Fruit fly (Drosophila melanogaster) whole organism, embryonic: ENCODE results near the gene CG14221.

Experiments
- Ada2b ChIP-seq: fragments of 200-800 bp; sonication (Bioruptor generic); IDR thresholded peaks from 2 replicates; pipeline ENCODE4 v1.3.6; 2022; ENCODE audit warnings: missing biosample characterization, missing genetic modification characterization
- Adf1 ChIP-seq: fragments of 200-800 bp; sonication (Bioruptor generic); IDR thresholded peaks from 2 replicates; pipeline ENCODE4 v1.3.6; 2022; ENCODE audit warnings: missing biosample characterization, missing genetic modification characterization
- Bgb ChIP-seq: fragments of 200-800 bp; sonication (Bioruptor generic); IDR thresholded peaks from 2 replicates; pipeline ENCODE4 v1.3.6; 2022; ENCODE audit warnings: missing biosample characterization, missing genetic modification characterization; ENCODE audit not compliant: partially characterized antibody
- Blimp-1 ChIP-seq: fragments of 200-800 bp; sonication (Bioruptor generic); optimal IDR thresholded peaks from 3 replicates; lab custom pipeline; 2018; ENCODE audit warnings: missing biosample characterization, missing genetic modification characterization, mild to moderate bottlenecking, moderate library complexity, missing genetic modification reagents
- BtbVII ChIP-seq: fragments of 200-800 bp; sonication (Bioruptor generic); optimal IDR thresholded peaks from 3 replicates; lab custom pipeline; 2017; ENCODE audit warnings: missing biosample characterization, mild to moderate bottlenecking, missing genetic modification characterization
- CG10321 ChIP-seq: fragments of 200-800 bp; sonication (Bioruptor generic); IDR thresholded peaks from 2 replicates; pipeline ENCODE4 v1.3.6; 2022; ENCODE audit warnings: missing biosample characterization, missing genetic modification characterization
- CG10431 ChIP-seq: fragments of 200-800 bp; sonication (Bioruptor generic); optimal IDR thresholded peaks from 3 replicates; lab custom pipeline; 2018; ENCODE audit warnings: missing biosample characterization, mild to moderate bottlenecking, missing genetic modification characterization
- CG11504 ChIP-seq: fragments of 200-800 bp; sonication (Bioruptor generic); optimal IDR thresholded peaks from 3 replicates; lab custom pipeline; 2019; ENCODE audit warnings: missing biosample characterization, mild to moderate bottlenecking, missing genetic modification characterization, moderate library complexity
- CG11723 ChIP-seq: fragments of 200-800 bp; sonication (Bioruptor generic); optimal IDR thresholded peaks from 2 replicates; lab custom pipeline; 2017; ENCODE audit warnings: missing biosample characterization, mild to moderate bottlenecking, missing genetic modification characterization
- CG12744 ChIP-seq: fragments of 200-800 bp; sonication (Bioruptor generic); optimal IDR thresholded peaks from 2 replicates; lab custom pipeline; 2016; ENCODE audit warnings: missing biosample characterization, missing genetic modification characterization
- CG13296 ChIP-seq: fragments of 200-800 bp; sonication (Bioruptor generic); optimal IDR thresholded peaks from 3 replicates; lab custom pipeline; 2018; ENCODE audit warnings: missing biosample characterization, mild to moderate bottlenecking, missing genetic modification characterization
- CG13894 ChIP-seq: fragments of 200-800 bp; sonication (Bioruptor generic); optimal IDR thresholded peaks from 3 replicates; lab custom pipeline; 2018; ENCODE audit warnings: missing biosample characterization, mild to moderate bottlenecking, missing genetic modification characterization, moderate library complexity
- CG14441 ChIP-seq: fragments of 200-800 bp; sonication (Bioruptor generic); IDR thresholded peaks from 2 replicates; pipeline ENCODE4 v1.3.6; 2022; ENCODE audit warnings: missing biosample characterization, missing genetic modification characterization
- CG14667 ChIP-seq: fragments of 200-800 bp; sonication (Bioruptor generic); IDR thresholded peaks from 2 replicates; pipeline ENCODE4 v1.3.6; 2022; ENCODE audit warnings: missing biosample characterization, missing genetic modification characterization
- CG33557 ChIP-seq: fragments of 200-800 bp; sonication (Bioruptor generic); optimal IDR thresholded peaks from 2 replicates; lab custom pipeline; 2019; ENCODE audit warnings: missing biosample characterization, mild to moderate bottlenecking, missing genetic modification characterization, moderate library complexity
- CG34422 ChIP-seq: fragments of 200-800 bp; sonication (Bioruptor generic); IDR thresholded peaks from 3 replicates; pipeline ENCODE4 v1.3.6; 2022; ENCODE audit warnings: missing biosample characterization, missing genetic modification characterization
- CG43689 ChIP-seq: fragments of 200-800 bp; sonication (Bioruptor generic); IDR thresholded peaks from 2 replicates; pipeline ENCODE4 v1.3.6; 2022; ENCODE audit warnings: missing biosample characterization, missing genetic modification characterization
- CG4854 ChIP-seq: fragments of 200-800 bp; sonication (Bioruptor generic); optimal IDR thresholded peaks from 2 replicates; lab custom pipeline; 2016; ENCODE audit warnings: missing biosample characterization, missing genetic modification characterization, inconsistent platforms
- CG6272 ChIP-seq: fragments of 200-800 bp; sonication (Bioruptor generic); IDR thresholded peaks from 2 replicates; pipeline ENCODE4 v1.3.6; 2022; ENCODE audit warnings: missing biosample characterization, missing genetic modification characterization
- CG6854 ChIP-seq: fragments of 200-800 bp; sonication (Bioruptor generic); optimal IDR thresholded peaks from 3 replicates; lab custom pipeline; 2017; ENCODE audit warnings: missing biosample characterization, mild to moderate bottlenecking, missing genetic modification characterization
- CG7987 ChIP-seq: fragments of 200-800 bp; sonication (Bioruptor generic); optimal IDR thresholded peaks from 2 replicates; lab custom pipeline; 2018; ENCODE audit warnings: missing biosample characterization, mild to moderate bottlenecking, missing genetic modification characterization, moderate library complexity
- CG8359 ChIP-seq: fragments of 200-800 bp; sonication (Bioruptor generic); optimal IDR thresholded peaks from 2 replicates; lab custom pipeline; 2017; ENCODE audit warnings: missing biosample characterization, mild to moderate bottlenecking, missing genetic modification characterization, borderline replicate concordance
- CrebB ChIP-seq: fragments of 200-800 bp; sonication (Bioruptor generic); optimal IDR thresholded peaks from 3 replicates; lab custom pipeline; 2018; ENCODE audit warnings: missing biosample characterization, mild to moderate bottlenecking, missing genetic modification characterization
- D ChIP-seq, 2 experiments: fragments of 200-800 bp in 1 of 2; fragments of >200 bp in 1 of 2; sonication (Bioruptor generic) in 1 of 2; optimal IDR thresholded peaks; 2 replicates in 1 of 2; 3 replicates in 1 of 2; lab custom pipeline; 2017; ENCODE audit warnings: mild to moderate bottlenecking in 1 of 2, missing biosample characterization in 1 of 2, missing genetic modification characterization in 1 of 2, missing genetic modification reagents in 1 of 2
- Dfd ChIP-seq, 2 experiments: fragments of >200 bp; optimal IDR thresholded peaks; 2 replicates each; lab custom pipeline; 2017; ENCODE audit warnings: missing biosample characterization in 2 of 2, missing genetic modification characterization in 2 of 2
- Dip3 ChIP-seq: fragments of 200-800 bp; sonication (Bioruptor generic); optimal IDR thresholded peaks from 3 replicates; lab custom pipeline; 2016; ENCODE audit warnings: missing biosample characterization, missing genetic modification characterization
- ERR ChIP-seq: fragments of 200-800 bp; sonication (Bioruptor generic); optimal IDR thresholded peaks from 2 replicates; lab custom pipeline; 2016; ENCODE audit warnings: missing biosample characterization, missing genetic modification characterization
- HLH4C ChIP-seq: fragments of 200-800 bp; sonication (Bioruptor generic); IDR thresholded peaks from 3 replicates; pipeline ENCODE4 v1.3.6; 2022; ENCODE audit warnings: missing biosample characterization, missing genetic modification characterization; ENCODE audit not compliant: partially characterized antibody
- Hmx ChIP-seq: fragments of 200-800 bp; sonication (Bioruptor generic); optimal IDR thresholded peaks from 2 replicates; lab custom pipeline; 2016; ENCODE audit warnings: missing biosample characterization, missing genetic modification characterization
- Hr39 ChIP-seq: fragments of >200 bp; optimal IDR thresholded peaks from 2 replicates; lab custom pipeline; 2017
- MESR4 ChIP-seq: fragments of 200-800 bp; sonication (Bioruptor generic); optimal IDR thresholded peaks from 2 replicates; lab custom pipeline; 2018; ENCODE audit warnings: missing biosample characterization, mild to moderate bottlenecking, missing genetic modification characterization, moderate library complexity
- Med ChIP-seq: fragments of 200-800 bp; sonication (Bioruptor generic); peaks from one replicate; lab custom pipeline; 2016; ENCODE audit warnings: missing biosample characterization, missing genetic modification characterization, mild to moderate bottlenecking, inconsistent platforms, moderate library complexity
- NC2α ChIP-seq: fragments of 200-800 bp; sonication (Bioruptor generic); optimal IDR thresholded peaks from 2 replicates; lab custom pipeline; 2016; ENCODE audit warnings: missing biosample characterization, missing genetic modification characterization
- PHDP ChIP-seq: fragments of 200-800 bp; sonication (Bioruptor generic); optimal IDR thresholded peaks from 3 replicates; lab custom pipeline; 2018; ENCODE audit warnings: missing biosample characterization, mild to moderate bottlenecking, missing genetic modification characterization, moderate library complexity
- Trl ChIP-seq, 3 experiments: fragments of >200 bp in 2 of 3; fragments of 200-800 bp in 1 of 3; sonication (Bioruptor generic) in 1 of 3; optimal IDR thresholded peaks; 2 replicates in 1 of 3; 3 replicates in 2 of 3; lab custom pipeline; 2016 to 2017; ENCODE audit warnings: missing biosample characterization in 1 of 3, missing genetic modification characterization in 1 of 3
- Usf ChIP-seq: fragments of 200-800 bp; sonication (Bioruptor generic); optimal IDR thresholded peaks from 2 replicates; lab custom pipeline; 2017; ENCODE audit warnings: missing genotype, missing biosample characterization, missing genetic modification characterization
- amos ChIP-seq: fragments of 200-800 bp; sonication (Bioruptor generic); IDR thresholded peaks from 2 replicates; pipeline ENCODE4 v1.3.6; 2022; ENCODE audit warnings: missing biosample characterization, missing genetic modification characterization; ENCODE audit not compliant: partially characterized antibody
- dm ChIP-seq: fragments of 200-800 bp; sonication (Bioruptor generic); optimal IDR thresholded peaks from 3 replicates; lab custom pipeline; 2016; ENCODE audit warnings: missing biosample characterization, missing genetic modification characterization
- en ChIP-seq: fragments of 200-800 bp; sonication (Bioruptor generic); optimal IDR thresholded peaks from 2 replicates; lab custom pipeline; 2016; ENCODE audit warnings: missing biosample characterization, missing genetic modification characterization
- gce ChIP-seq: fragments of 200-800 bp; sonication (Bioruptor generic); IDR thresholded peaks from 3 replicates; pipeline ENCODE4 v1.3.6; 2022; ENCODE audit warnings: missing biosample characterization, missing genetic modification characterization
- kni ChIP-seq: fragments of 200-800 bp; sonication (Bioruptor generic); optimal IDR thresholded peaks from 3 replicates; lab custom pipeline; 2017; ENCODE audit warnings: mild to moderate bottlenecking, missing biosample characterization, missing genetic modification reagents, missing genetic modification characterization
- lmd ChIP-seq: fragments of 200-800 bp; sonication (Bioruptor generic); IDR thresholded peaks from 2 replicates; pipeline ENCODE4 v1.3.6; 2022; ENCODE audit warnings: missing biosample characterization, missing genetic modification characterization
- nau ChIP-seq: fragments of 200-800 bp; sonication (Bioruptor generic); optimal IDR thresholded peaks from 3 replicates; lab custom pipeline; 2017; ENCODE audit warnings: missing biosample characterization, mild to moderate bottlenecking, missing genetic modification characterization, missing genetic modification reagents
- otp ChIP-seq: fragments of 200-800 bp; sonication (Bioruptor generic); IDR thresholded peaks from 3 replicates; pipeline ENCODE4, ENCODE4 v1.3.6; 2022; ENCODE audit warnings: missing biosample characterization, missing genetic modification characterization
- p53 ChIP-seq: fragments of 200-800 bp; sonication (Bioruptor generic); optimal IDR thresholded peaks from 2 replicates; lab custom pipeline; 2016; ENCODE audit warnings: missing biosample characterization, missing genetic modification characterization
- pb ChIP-seq: fragments of 200-800 bp; sonication (Bioruptor generic); optimal IDR thresholded peaks from 3 replicates; lab custom pipeline; 2016; ENCODE audit warnings: missing biosample characterization, missing genetic modification characterization
- phol ChIP-seq: fragments of 200-800 bp; sonication (Bioruptor generic); optimal IDR thresholded peaks from 3 replicates; lab custom pipeline; 2018; ENCODE audit warnings: missing biosample characterization, mild to moderate bottlenecking, missing genetic modification characterization, moderate library complexity
- sug ChIP-seq: fragments of 200-800 bp; optimal IDR thresholded peaks from 2 replicates; lab custom pipeline; 2019; ENCODE audit warnings: missing biosample characterization, mild to moderate bottlenecking, missing genetic modification characterization, moderate library complexity
- zf30C ChIP-seq: fragments of 200-800 bp; sonication (Bioruptor generic); optimal IDR thresholded peaks from 3 replicates; lab custom pipeline; 2018; ENCODE audit warnings: missing biosample characterization, mild to moderate bottlenecking, missing genetic modification characterization

CG14221 gene

DNA sequence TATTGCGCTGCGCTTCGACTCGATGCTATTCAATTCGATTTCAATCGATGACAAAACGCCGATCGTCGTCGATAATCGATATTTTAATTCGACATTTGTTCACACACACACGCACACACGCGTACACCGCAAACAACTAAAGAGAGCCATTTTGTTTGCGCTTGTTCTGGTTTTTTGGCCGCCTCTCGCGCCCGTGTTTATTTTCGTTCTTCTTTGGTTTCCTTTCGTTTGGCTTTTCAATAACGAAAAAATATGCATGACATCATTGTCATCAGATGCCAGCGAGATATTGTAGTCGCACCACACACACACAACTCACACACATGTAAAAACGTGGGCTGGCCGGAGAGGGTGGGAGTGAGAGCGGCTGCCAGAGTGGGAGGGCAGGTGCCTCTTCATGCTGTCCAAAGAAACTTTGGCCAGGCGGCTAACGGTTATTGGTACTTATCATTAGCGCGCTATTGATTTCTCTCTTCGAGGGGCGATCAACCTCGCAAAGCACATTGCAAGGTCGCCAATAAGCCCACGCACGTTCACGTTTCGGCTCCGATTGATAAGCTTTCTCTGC, 12.9 kb downstream of the CG14221 start (continued):
- peak; percentile 76 for TF ChIP-seq sug
- TF ChIP-seq Hmx = no peak
- TF ChIP-seq Blimp-1 (GFP tag; lab: Kevin White, UChicago) = no peak
- TF ChIP-seq CG8359 (GFP tag; lab: Kevin White, UChicago) = no peak
- TF ChIP-seq Trl (optimal IDR thresholded peaks at IDR 0.05; lab: Kevin White, UChicago) = peak; percentile 21 to 65
- TF ChIP-seq Trl (GFP tag; optimal IDR thresholded peaks at IDR 0.05; lab: Kevin White, UChicago) = no peak
- no peak for TF ChIP-seq CG7987
- no peak for TF ChIP-seq NC2α
- peak; percentile 38 for TF ChIP-seq dm
- peak; percentile 16 for TF ChIP-seq CG6854 (GFP tag; lab: Kevin White, UChicago)
- TF ChIP-seq Hr39 (lab: Kevin White, UChicago) = no peak
- TF ChIP-seq pb (GFP tag; lab: Kevin White, UChicago) = no peak
- no peak for TF ChIP-seq D (optimal IDR thresholded peaks at IDR 0.05; lab: Kevin White, UChicago)
- no peak for TF ChIP-seq D (GFP tag; optimal IDR thresholded peaks at IDR 0.05; lab: Kevin White, UChicago)
- TF ChIP-seq zf30C (GFP tag; lab: Kevin White, UChicago) = peak; percentile 31
- TF ChIP-seq Dip3 = no peak
- TF ChIP-seq gce = no peak
- peak; percentile 45; the same call in 1 of the 2 replicates for TF ChIP-seq amos (GFP tag; lab: Robert Waterston, UW)
- TF ChIP-seq kni (GFP tag; lab: Kevin White, UChicago) = peak; percentile 82
- TF ChIP-seq CG13296 (GFP tag; lab: Kevin White, UChicago) = peak; percentile 35
- TF ChIP-seq en (GFP tag; lab: Kevin White, UChicago) = no peak
- no peak for TF ChIP-seq lmd (GFP tag; lab: Robert Waterston, UW)
- peak; percentile 31 for TF ChIP-seq nau
- TF ChIP-seq Ada2b (GFP tag; lab: Robert Waterston, UW) = no peak
- no peak for TF ChIP-seq CG14441
- no peak for TF ChIP-seq BtbVII (GFP tag; lab: Kevin White, UChicago)
- no peak for TF ChIP-seq PHDP (tag; lab: Kevin White, UChicago)
- TF ChIP-seq HLH4C = peak; percentile 53
- peak; percentile 27 for TF ChIP-seq ERR
- no peak for TF ChIP-seq CG12744 (GFP tag; lab: Kevin White, UChicago)
- TF ChIP-seq Bgb (GFP tag; lab: Robert Waterston, UW) = peak; percentile 48; the same call in 1 of the 2 replicates
- TF ChIP-seq CG4854 (GFP tag; lab: Kevin White, UChicago) = no peak
- TF ChIP-seq CG33557 (GFP tag; lab: Kevin White, UChicago) = no peak
- no peak for TF ChIP-seq CG43689
- TF ChIP-seq CG14667 (GFP tag; lab: Robert Waterston, UW) = no peak
- no peak for TF ChIP-seq MESR4 (GFP tag; lab: Kevin White, UChicago)
- peak; percentile 28; the same call in 1 of the 3 replicates for TF ChIP-seq CG34422 (GFP tag; lab: Robert Waterston, UW)
- peak; percentile 15 for TF ChIP-seq CrebB (tag; lab: Kevin White, UChicago)
- TF ChIP-seq Usf (GFP tag; lab: Kevin White, UChicago) = no peak
- TF ChIP-seq phol (tag; lab: Kevin White, UChicago) = peak; percentile 31
- peak; percentile 30 for TF ChIP-seq p53
- TF ChIP-seq otp (GFP tag; lab: Robert Waterston, UW) = no peak
- TF ChIP-seq CG10321 (GFP tag; lab: Robert Waterston, UW) = no peak
- TF ChIP-seq CG11504 (tag; lab: Kevin White, UChicago) = no peak
- TF ChIP-seq Dfd (GFP tag; optimal IDR thresholded peaks at IDR 0.05; lab: Kevin White, UChicago) = no peak
- no peak for TF ChIP-seq CG6272 (GFP tag; lab: Robert Waterston, UW)
- TF ChIP-seq CG13894 (tag; lab: Kevin White, UChicago) = peak; percentile 29
- TF ChIP-seq CG10431 = no peak
- peak; percentile 13; the same call in 1 of the 2 replicates for TF ChIP-seq Adf1 (GFP tag; lab: Robert Waterston, UW)
- TF ChIP-seq CG11723 (GFP tag; lab: Kevin White, UChicago) = no peak
- peak; percentile 54 for TF ChIP-seq Med (GFP tag; lab: Kevin White, UChicago)
